Fruit fly (Drosophila melanogaster): Measurements from ENCODE around the gene snRNP-U1-70K.

The snRNP-U1-70K gene

dm6 chr2L:6971597-6972036, at the start of gene snRNP-U1-70K (continued):
- TF ChIP-seq CG30431 (GFP tag; optimal IDR thresholded peaks at IDR 0.05) (no peak), H2.0 (GFP tag; IDR thresholded peaks at IDR 0.05) (no peak), bcd (GFP tag; optimal IDR thresholded peaks at IDR 0.05) (peak; percentile 14), dmrt11E (tag; optimal IDR thresholded peaks at IDR 0.05) (no peak), gfzf (GFP tag; optimal IDR thresholded peaks at IDR 0.05) (peak; percentile 89), CG2889 (GFP tag; IDR thresholded peaks at IDR 0.05) (no peak), Bgb (GFP tag; IDR thresholded peaks at IDR 0.05; ENCODE audit: partially characterized antibody) (peak; percentile 65), CG17186 (GFP tag; optimal IDR thresholded peaks at IDR 0.05) (peak; percentile 1), CG2712 (tag; optimal IDR thresholded peaks at IDR 0.05) (peak; percentile 50), Awh (GFP tag; IDR thresholded peaks at IDR 0.05) (peak; percentile 33; the same call in 1 of the 2 replicates), Jarid2 (GFP tag; optimal IDR thresholded peaks at IDR 0.05) (no peak), stwl (tag; optimal IDR thresholded peaks at IDR 0.05) (peak; percentile 93), Hr78 (GFP tag; optimal IDR thresholded peaks at IDR 0.05) (no peak), CG15073 (GFP tag; optimal IDR thresholded peaks at IDR 0.05) (no peak), sim (GFP tag; IDR thresholded peaks at IDR 0.05) (no peak), slbo (GFP tag; IDR thresholded peaks at IDR 0.05) (no peak), Dfd (GFP tag; optimal IDR thresholded peaks at IDR 0.05) (no peak), CG31441 (GFP tag; IDR thresholded peaks at IDR 0.05) (no peak; the same call in 1 of the 2 replicates), lilli (GFP tag; optimal IDR thresholded peaks at IDR 0.05) (peak; percentile 40), CG16815 (GFP tag; optimal IDR thresholded peaks at IDR 0.05) (no peak), CG14965 (GFP tag; optimal IDR thresholded peaks at IDR 0.05; ENCODE audit: borderline replicate concordance) (no peak), grau (tag; optimal IDR thresholded peaks at IDR 0.05) (no peak), ro (GFP tag; IDR thresholded peaks at IDR 0.05) (no peak), CG9437 (GFP tag; optimal IDR thresholded peaks at IDR 0.05) (peak; percentile 99), CG3995 (GFP tag; optimal IDR thresholded peaks at IDR 0.05) (peak; percentile 66), Mad (GFP tag; optimal IDR thresholded peaks at IDR 0.05) (peak; percentile 43), trh (GFP tag; optimal IDR thresholded peaks at IDR 0.05) (no peak), hth (optimal IDR thresholded peaks at IDR 0.05) (no peak), pfk (GFP tag; optimal IDR thresholded peaks at IDR 0.05) (no peak), CG4360 (GFP tag; IDR thresholded peaks at IDR 0.05) (no peak), B-H2 (GFP tag; optimal IDR thresholded peaks at IDR 0.05) (no peak), sob (GFP tag; IDR thresholded peaks at IDR 0.05) (no peak), cas (GFP tag; IDR thresholded peaks at IDR 0.05) (no peak), CG7839 (tag; optimal IDR thresholded peaks at IDR 0.05) (no peak), HLH54F (GFP tag; optimal IDR thresholded peaks at IDR 0.05) (no peak), slp2 (GFP tag; optimal IDR thresholded peaks at IDR 0.05) (no peak)

dm6 chr2L:7013157-7013556, 41.6 kb upstream of the snRNP-U1-70K start, which contains the start of gene CG43322:
Gene CG43322, plus strand, starts transcription at chr2L:7013396.
- TF ChIP-seq CG8924 (tag; optimal IDR thresholded peaks at IDR 0.05) (peak; percentile 38), E2f1 (GFP tag; IDR thresholded peaks at IDR 0.05) (no peak), CG14965 (GFP tag; optimal IDR thresholded peaks at IDR 0.05; ENCODE audit: borderline replicate concordance) (no peak), BEAF-32 (GFP tag; optimal IDR thresholded peaks at IDR 0.05) (peak; percentile 1), cg (GFP tag; optimal IDR thresholded peaks at IDR 0.05) (peak; percentile 56), Doc3 (GFP tag; IDR thresholded peaks at IDR 0.05; ENCODE audit: partially characterized antibody) (0 out of 3 replicates have a peak, but pooled peaks have one; percentile 17), gfzf (GFP tag; optimal IDR thresholded peaks at IDR 0.05) (peak; percentile 32), CG2116 (GFP tag; optimal IDR thresholded peaks at IDR 0.05) (peak; percentile 2), CG9215 (GFP tag; IDR thresholded peaks at IDR 0.05) (no peak), CG8359 (GFP tag; optimal IDR thresholded peaks at IDR 0.05; ENCODE audit: borderline replicate concordance) (no peak), bab2 (GFP tag; optimal IDR thresholded peaks at IDR 0.05) (no peak), E2f2 (GFP tag; IDR thresholded peaks at IDR 0.05) (peak; percentile 47; the same call in 1 of the 2 replicates), CG7928 (GFP tag; optimal IDR thresholded peaks at IDR 0.05) (peak; percentile 88), stwl (tag; optimal IDR thresholded peaks at IDR 0.05) (peak; percentile 45), crp (GFP tag; optimal IDR thresholded peaks at IDR 0.05) (peak; percentile 2 to 85), MESR4 (GFP tag; optimal IDR thresholded peaks at IDR 0.05) (peak; percentile 6), CG13287 (GFP tag; IDR thresholded peaks at IDR 0.05; ENCODE audit: partially characterized antibody) (peak; percentile 13; the same call in 1 of the 2 replicates), Dp (GFP tag; optimal IDR thresholded peaks at IDR 0.05) (peak; percentile 35), MBD-R2 (GFP tag; IDR thresholded peaks at IDR 0.05) (peak; percentile 56; the same call in 1 of the 2 replicates)
